Fruit fly (Drosophila melanogaster): ENCODE measurements around the gene Idh.

The Idh gene

DNA sequence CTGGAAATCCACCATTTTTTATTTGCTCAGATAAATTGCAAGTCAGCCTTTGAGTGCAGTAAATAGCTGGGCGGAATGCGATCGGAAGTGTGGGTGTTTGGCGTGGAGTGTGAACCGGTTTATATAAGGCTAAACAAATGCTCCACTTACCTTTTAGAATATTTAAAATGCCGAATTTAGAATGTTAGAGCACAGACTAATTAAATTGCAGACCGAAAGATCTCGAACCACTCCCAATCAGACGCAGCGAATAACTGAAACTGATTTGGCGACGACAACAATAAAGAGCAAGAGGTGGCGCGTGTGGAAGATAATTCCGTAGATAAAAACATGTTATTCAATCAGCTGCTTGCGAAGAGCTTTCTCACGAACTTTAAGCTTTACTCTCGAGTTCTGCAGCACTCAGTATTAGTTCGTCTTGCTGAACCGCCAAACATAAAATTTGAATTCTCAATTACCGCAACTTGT is at the start of gene Idh (continued):
- TF ChIP-seq CG34224 (GFP tag; IDR thresholded peaks at IDR 0.05; ENCODE audit: partially characterized antibody) (peak; percentile 65), ab (GFP tag; optimal IDR thresholded peaks at IDR 0.05) (no peak), gsb (GFP tag; IDR thresholded peaks at IDR 0.05) (no peak), sima (GFP tag; optimal IDR thresholded peaks at IDR 0.05) (no peak), nau (GFP tag; optimal IDR thresholded peaks at IDR 0.05) (no peak), nom (GFP tag; optimal IDR thresholded peaks at IDR 0.05) (peak; percentile 55), CG10565 (GFP tag; optimal IDR thresholded peaks at IDR 0.05) (no peak), CG4424 (GFP tag; optimal IDR thresholded peaks at IDR 0.05) (no peak), CG9797 (GFP tag; optimal IDR thresholded peaks at IDR 0.05) (no peak), CG12391 (tag; optimal IDR thresholded peaks at IDR 0.05) (no peak), maf-S (GFP tag; optimal IDR thresholded peaks at IDR 0.05) (no peak), CG6175 (GFP tag; IDR thresholded peaks at IDR 0.05) (no peak), vnd (GFP tag; IDR thresholded peaks at IDR 0.05; ENCODE audit: partially characterized antibody) (no peak), Kr (GFP tag; optimal IDR thresholded peaks at IDR 0.05) (no peak), HLH4C (GFP tag; IDR thresholded peaks at IDR 0.05; ENCODE audit: partially characterized antibody) (peak; percentile 36; the same call in 1 of the 3 replicates), ara (GFP tag; IDR thresholded peaks at IDR 0.05) (0 out of 2 replicates have a peak, but pooled peaks have one; percentile 28), twi (tag; optimal IDR thresholded peaks at IDR 0.05) (no peak), Bdp1 (GFP tag; optimal IDR thresholded peaks at IDR 0.05) (no peak), E2f1 (GFP tag; IDR thresholded peaks at IDR 0.05) (no peak), dmrt11E (tag; optimal IDR thresholded peaks at IDR 0.05) (no peak), nerfin-2 (GFP tag; IDR thresholded peaks at IDR 0.05; ENCODE audit: partially characterized antibody) (peak; percentile 38; the same call in 1 of the 2 replicates), Lim3 (GFP tag; IDR thresholded peaks at IDR 0.05) (no peak), crol (GFP tag; IDR thresholded peaks at IDR 0.05) (no peak), Abd-B (GFP tag; optimal IDR thresholded peaks at IDR 0.05) (peak; percentile 13), prd (optimal IDR thresholded peaks at IDR 0.05) (no peak), prd (GFP tag; IDR thresholded peaks at IDR 0.05) (no peak), CG14667 (GFP tag; IDR thresholded peaks at IDR 0.05) (no peak), Mes4 (GFP tag; optimal IDR thresholded peaks at IDR 0.05) (no peak), mam (GFP tag; optimal IDR thresholded peaks at IDR 0.05) (no peak), kah (GFP tag; optimal IDR thresholded peaks at IDR 0.05) (no peak), cg (GFP tag; optimal IDR thresholded peaks at IDR 0.05) (no peak), lov (optimal IDR thresholded peaks at IDR 0.05) (no peak), lov (GFP tag; IDR thresholded peaks at IDR 0.05) (no peak), Optix (GFP tag; IDR thresholded peaks at IDR 0.05) (no peak), seq (GFP tag; IDR thresholded peaks at IDR 0.05) (no peak), slbo (GFP tag; IDR thresholded peaks at IDR 0.05) (no peak), CG14860 (GFP tag; IDR thresholded peaks at IDR 0.05; ENCODE audit: partially characterized antibody) (no peak), lola (GFP tag; optimal IDR thresholded peaks at IDR 0.05) (no peak), z (GFP tag; IDR thresholded peaks at IDR 0.05) (no peak), en (GFP tag; optimal IDR thresholded peaks at IDR 0.05) (no peak), CG5245 (GFP tag; optimal IDR thresholded peaks at IDR 0.05) (no peak), Xbp1 (GFP tag; optimal IDR thresholded peaks at IDR 0.05) (no peak), tna (GFP tag; IDR thresholded peaks at IDR 0.05; ENCODE audit: partially characterized antibody) (0 out of 2 replicates have a peak, but pooled peaks have one; percentile 45), chif (GFP tag; optimal IDR thresholded peaks at IDR 0.05) (no peak), ato (GFP tag; IDR thresholded peaks at IDR 0.05; ENCODE audit: partially characterized antibody) (0 out of 2 replicates have a peak, but pooled peaks have one; percentile 17), CG8388 (GFP tag; optimal IDR thresholded peaks at IDR 0.05) (no peak), CG10431 (GFP tag; optimal IDR thresholded peaks at IDR 0.05) (no peak), peb (GFP tag; IDR thresholded peaks at IDR 0.05) (no peak), CG1529 (GFP tag; optimal IDR thresholded peaks at IDR 0.05) (no peak), her (GFP tag; optimal IDR thresholded peaks at IDR 0.05) (no peak), gro (GFP tag; optimal IDR thresholded peaks at IDR 0.05) (peak; percentile 72)

Data from whole organism, embryonic.